Worm (Caenorhabditis elegans) whole organism, mixed stage, embryonic: Measurements from ENCODE around the gene dlat-2.

Source experiments
- nhr-12 ChIP-seq: fragments of 150-350 bp; optimal IDR thresholded peaks from 2 replicates; lab custom pipeline; 2014; ENCODE audit warnings: missing biosample characterization, missing genetic modification characterization
- nhr-76 ChIP-seq: sonication (generic microtip); optimal IDR thresholded peaks from 2 replicates; lab custom pipeline; 2017; ENCODE audit warnings: missing biosample characterization, missing genetic modification characterization
- unc-39 ChIP-seq: fragments of 150-350 bp; optimal IDR thresholded peaks from 2 replicates; lab custom pipeline; 2014; ENCODE audit warnings: missing biosample characterization, missing genetic modification characterization
- unc-62 ChIP-seq: fragments of 150-350 bp; optimal IDR thresholded peaks from 2 replicates; lab custom pipeline; 2014; ENCODE audit warnings: missing biosample characterization, missing genetic modification reagents, missing genetic modification characterization

DNA sequence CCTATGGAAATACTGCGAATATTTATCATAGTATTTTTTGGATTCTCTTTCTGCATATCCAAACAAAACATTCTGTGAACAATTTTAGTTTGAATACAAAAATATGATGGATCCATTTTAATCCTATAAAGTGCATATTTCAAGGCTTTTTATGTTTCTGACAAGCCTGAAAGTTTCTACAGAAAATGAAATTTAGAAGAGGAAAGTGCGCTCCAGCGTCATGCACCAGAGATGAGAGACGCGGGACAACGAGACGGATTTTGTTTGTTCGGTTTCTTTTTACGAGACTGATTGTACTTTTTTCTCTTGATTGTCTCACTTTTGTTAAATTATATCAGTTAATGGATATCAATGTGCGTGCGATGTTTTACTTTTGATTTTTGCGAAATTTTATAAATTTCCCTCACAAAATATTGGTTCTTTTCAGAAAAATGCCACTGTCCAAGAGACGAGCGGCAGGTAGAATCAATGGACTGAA is 49.3 kb upstream of the dlat-2 start, which contains the start of gene C49C3.6:
- TF ChIP-seq unc-62 (GFP tag; lab: Kevin White, UChicago) (no peak), unc-39 (tag; lab: Kevin White, UChicago) (no peak), nhr-76 (no peak), nhr-12 (tag; lab: Kevin White, UChicago) (no peak)
